Worm (Caenorhabditis elegans) whole organism, early embryonic: ENCODE measurements around the gene zig-3.

Experiments
- ama-1 ChIP-seq: fragments of 150-350 bp; optimal IDR thresholded peaks from 2 replicates; lab custom pipeline; 2014
- ets-7 ChIP-seq: sonication (generic microtip); optimal IDR thresholded peaks from 2 replicates; lab custom pipeline; 2016; ENCODE audit warnings: missing genotype, missing genetic modification characterization, missing compliant biosample characterization
- flt-1 ChIP-seq: fragments of 200-800 bp; sonication (Bioruptor generic); IDR thresholded peaks from 2 replicates; pipeline ENCODE4 v1.3.6; 2022; ENCODE audit warnings: missing genetic modification characterization, missing compliant biosample characterization
- tra-4 ChIP-seq: sonication (generic microtip); optimal IDR thresholded peaks from 2 replicates; lab custom pipeline; 2017; ENCODE audit warnings: missing genetic modification characterization, missing compliant biosample characterization

DNA sequence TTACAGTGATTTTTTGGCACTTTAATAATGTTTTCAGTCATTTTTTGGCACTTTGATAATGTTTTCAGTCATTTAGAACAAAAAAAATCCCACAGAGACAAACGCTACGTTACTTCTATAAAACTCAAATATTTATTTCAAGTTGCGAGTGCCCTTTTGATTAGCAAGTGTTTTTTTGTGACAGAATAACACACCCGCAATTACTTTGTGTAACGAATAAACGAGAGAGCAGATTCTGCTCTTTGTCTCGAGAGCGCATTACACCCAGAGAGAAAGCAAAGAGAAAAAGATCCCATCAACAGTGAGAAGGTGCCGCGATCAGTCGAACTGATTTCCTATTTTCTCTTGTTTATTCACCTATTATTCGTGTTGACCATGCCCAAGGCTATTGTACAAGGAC, 46.6 kb upstream of the zig-3 start, which contains the start of gene pcyt-2.2:
- no peak for TF ChIP-seq tra-4 (tag; lab: Kevin White, UChicago)
- no peak for TF ChIP-seq ama-1 (lab: Kevin White, UChicago)
- TF ChIP-seq flt-1 (GFP tag; lab: Robert Waterston, UW) = no peak
- TF ChIP-seq ets-7 = no peak
